In the genomic region with DNA sequence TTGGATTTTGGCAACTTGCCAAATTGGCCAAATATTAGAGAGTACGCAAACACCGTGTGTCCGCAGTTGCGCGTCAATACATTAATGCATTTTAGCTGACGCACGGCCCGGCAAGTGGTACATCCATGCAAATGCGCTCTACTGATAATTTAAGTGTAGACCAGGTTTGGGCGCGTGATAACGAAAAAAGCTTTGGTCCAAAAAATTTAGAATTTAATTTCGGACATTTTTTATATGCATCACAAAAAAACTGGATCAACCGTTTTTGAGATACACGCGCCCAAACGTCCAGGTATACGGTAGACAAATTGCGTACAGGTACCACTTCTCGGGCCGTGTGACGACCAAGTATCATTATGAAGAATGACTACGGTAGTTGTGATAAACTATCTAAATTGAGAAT, we compare ENCODE assay signal across 1 worm cellular context.
TF ChIP-seq lines count a peak whose summit lies in the region.
"Not testable (repeated sequence)": the region's sequence is repeated elsewhere in the genome, so short reads cannot be mapped to it uniquely, and the experiment has no call there.

A gene (minus strand): TSS at position 58 of the 403 bp plus-strand sequence.

TF ChIP-seq in whole organism, L4 larva, 104 proteins besides CTCF, POLR2A, EP300 and RAD21 (continued from another document):
- peak; percentile 87; the same call in 1 of the 2 replicates for TF ChIP-seq T26A8.4 (GFP tag; IDR thresholded peaks at IDR 0.05; lab: Robert Waterston, UW)
- TF ChIP-seq dve-1 (tag; optimal IDR thresholded peaks at IDR 0.05; lab: Kevin White, UChicago; ENCODE audit: insufficient read depth) = peak; percentile 53
- peak; percentile 87 for TF ChIP-seq zfp-3 (GFP tag; conservative IDR thresholded peaks at IDR 0.05; lab: Robert Waterston, UW)
- peak; percentile 37 for TF ChIP-seq F37D6.2 (tag; optimal IDR thresholded peaks at IDR 0.05; lab: Kevin White, UChicago)
- TF ChIP-seq nhr-48 (tag; optimal IDR thresholded peaks at IDR 0.05; lab: Kevin White, UChicago) = peak; percentile 60
- peak; percentile 44 for TF ChIP-seq mxl-3 (GFP tag; optimal IDR thresholded peaks at IDR 0.05; lab: Kevin White, UChicago)
- peak; percentile 99 for TF ChIP-seq lin-38 (GFP tag; IDR thresholded peaks at IDR 0.05; lab: Robert Waterston, UW)
- TF ChIP-seq tra-1 (GFP tag; IDR thresholded peaks at IDR 0.05; lab: Robert Waterston, UW) = peak; percentile 85
- peak; percentile 81 for TF ChIP-seq dmd-9 (GFP tag; IDR thresholded peaks at IDR 0.05; lab: Robert Waterston, UW)
- peak; percentile 86 for TF ChIP-seq rbr-2 (tag; optimal IDR thresholded peaks at IDR 0.05; lab: Kevin White, UChicago)
- TF ChIP-seq aha-1 (tag; lab: Kevin White, UChicago) = peak; percentile 96
- TF ChIP-seq mes-2 (tag; optimal IDR thresholded peaks at IDR 0.05; lab: Kevin White, UChicago; ENCODE audit: poor library complexity, severe bottlenecking) = peak; percentile 79
- TF ChIP-seq saeg-2 (GFP tag; IDR thresholded peaks at IDR 0.05; lab: Robert Waterston, UW) = 0 out of 2 replicates have a peak, but pooled peaks have one; percentile 14
- 0 out of 2 replicates have a peak, but pooled peaks have one; percentile 35 for TF ChIP-seq daf-8 (GFP tag; IDR thresholded peaks at IDR 0.05; lab: Robert Waterston, UW)
- 0 out of 2 replicates have a peak, but pooled peaks have one; percentile 10 for TF ChIP-seq lim-7 (GFP tag; IDR thresholded peaks at IDR 0.05; lab: Robert Waterston, UW)
- TF ChIP-seq vab-7 (GFP tag; IDR thresholded peaks at IDR 0.05; lab: Robert Waterston, UW) = peak; percentile 71; the same call in 1 of the 2 replicates
- peak; percentile 58 for TF ChIP-seq nhr-102 (tag; optimal IDR thresholded peaks at IDR 0.05; lab: Kevin White, UChicago)
- TF ChIP-seq T20F7.1 (GFP tag; optimal IDR thresholded peaks at IDR 0.05; lab: Kevin White, UChicago) = peak; percentile 92
- TF ChIP-seq lin-29 (GFP tag; IDR thresholded peaks at IDR 0.05; lab: Robert Waterston, UW) = peak; percentile 70
- TF ChIP-seq zfp-2 (tag; optimal IDR thresholded peaks at IDR 0.05; lab: Kevin White, UChicago) = peak; percentile 72
- peak in 1 of 2 experiments; percentile 56 for TF ChIP-seq hif-1 (tag; optimal IDR thresholded peaks at IDR 0.05; lab: Kevin White, UChicago)
- TF ChIP-seq pha-4 (GFP tag; IDR thresholded peaks at IDR 0.05; lab: Robert Waterston, UW) = peak; percentile 77
- TF ChIP-seq pha-4 (tag; optimal IDR thresholded peaks at IDR 0.05; lab: Kevin White, UChicago) = not testable (repeated sequence)
- TF ChIP-seq dpl-1 (GFP tag; optimal IDR thresholded peaks at IDR 0.05; lab: Kevin White, UChicago) = peak; percentile 58
- peak in 1 of 2 experiments; percentile 48; a peak in 1 of 4 replicates for TF ChIP-seq madf-5 (GFP tag; IDR thresholded peaks at IDR 0.05; lab: Robert Waterston, UW)
- TF ChIP-seq nhr-77 (tag; optimal IDR thresholded peaks at IDR 0.05; lab: Kevin White, UChicago) = peak; percentile 54
- TF ChIP-seq Y48G9A.11 (GFP tag; IDR thresholded peaks at IDR 0.05; lab: Robert Waterston, UW) = peak; percentile 52; the same call in 1 of the 2 replicates
- TF ChIP-seq nhr-11 (tag; optimal IDR thresholded peaks at IDR 0.05; lab: Kevin White, UChicago) = peak; percentile 37
- peak; percentile 38 for TF ChIP-seq spr-3 (GFP tag; optimal IDR thresholded peaks at IDR 0.05; lab: Kevin White, UChicago)
